Fruit fly (Drosophila melanogaster) whole organism: ENCODE measurements around the gene CG33234.

Source experiments
- CG8478 ChIP-seq: fragments of >200 bp; optimal IDR thresholded peaks from 2 replicates; lab custom pipeline; 2018; ENCODE audit warnings: inconsistent platforms
- Dll ChIP-seq: fragments of >200 bp; optimal IDR thresholded peaks from 2 replicates; lab custom pipeline; 2017
- EcR ChIP-seq, 2 experiments: fragments of >200 bp; optimal IDR thresholded peaks; 2 replicates each; lab custom pipeline; 2017; ENCODE audit warnings: missing biosample characterization in 2 of 2, missing genetic modification characterization in 2 of 2, missing genetic modification reagents in 2 of 2
- pan ChIP-seq: fragments of >200 bp; optimal IDR thresholded peaks from 2 replicates; lab custom pipeline; 2017
- psq ChIP-seq: fragments of >200 bp; optimal IDR thresholded peaks from 2 replicates; lab custom pipeline; 2017
- usp ChIP-seq: fragments of >200 bp; optimal IDR thresholded peaks from 2 replicates; lab custom pipeline; 2017; ENCODE audit warnings: missing biosample characterization, missing genetic modification characterization, mixed read lengths

CG33234 gene

DNA sequence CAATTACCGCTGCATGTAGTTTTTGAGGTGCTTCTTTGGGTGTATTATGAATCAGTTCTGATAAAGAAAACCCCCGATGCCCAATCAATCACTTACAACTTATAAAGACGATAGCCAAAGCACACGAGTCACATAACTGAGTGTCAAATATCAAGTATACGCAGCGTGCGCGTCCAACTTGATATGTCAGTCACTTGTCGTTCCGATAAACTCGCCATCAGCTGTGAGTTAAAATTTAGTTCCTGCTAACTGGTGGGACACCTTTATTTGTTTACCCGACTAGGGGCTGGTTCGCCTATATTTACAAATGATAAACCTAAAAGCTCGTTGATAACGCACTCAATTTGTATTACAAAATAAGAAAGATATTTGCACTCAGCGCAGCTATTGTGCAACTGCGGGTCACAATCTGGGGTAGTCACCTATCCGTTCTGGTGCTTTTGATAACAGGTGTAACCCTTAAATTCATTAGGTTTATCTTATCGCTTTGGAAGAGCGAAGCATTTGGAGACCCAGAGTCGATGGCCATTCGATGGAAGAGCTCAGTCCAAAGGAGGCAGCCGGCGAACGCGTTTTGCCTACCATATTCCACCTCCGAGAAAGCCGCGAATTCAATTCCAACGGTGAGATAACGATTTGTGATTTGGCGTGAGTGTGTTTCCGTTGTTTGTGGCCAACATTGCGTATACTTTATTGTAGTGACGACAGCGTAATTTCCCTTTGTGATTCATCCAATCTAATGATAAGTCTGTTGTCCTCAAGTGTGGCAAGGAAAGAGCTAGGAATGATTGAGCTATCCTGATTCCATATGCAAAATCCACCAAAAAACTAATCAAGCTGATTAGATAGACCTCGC, 13.7 kb upstream of the CG33234 start, which contains the start of gene CG1246:
TSS of gene CG1246 (plus strand) at position 526 of the 856 bp plus-strand sequence.
- TF ChIP-seq Dll = no peak
- no peak for TF ChIP-seq usp (GFP tag; lab: Kevin White, UChicago)
- TF ChIP-seq EcR (GFP tag; optimal IDR thresholded peaks at IDR 0.05; lab: Kevin White, UChicago) = no peak
- TF ChIP-seq CG8478 (lab: Kevin White, UChicago) = no peak
- TF ChIP-seq pan (lab: Kevin White, UChicago) = no peak
- no peak for TF ChIP-seq psq (lab: Kevin White, UChicago)

DNA sequence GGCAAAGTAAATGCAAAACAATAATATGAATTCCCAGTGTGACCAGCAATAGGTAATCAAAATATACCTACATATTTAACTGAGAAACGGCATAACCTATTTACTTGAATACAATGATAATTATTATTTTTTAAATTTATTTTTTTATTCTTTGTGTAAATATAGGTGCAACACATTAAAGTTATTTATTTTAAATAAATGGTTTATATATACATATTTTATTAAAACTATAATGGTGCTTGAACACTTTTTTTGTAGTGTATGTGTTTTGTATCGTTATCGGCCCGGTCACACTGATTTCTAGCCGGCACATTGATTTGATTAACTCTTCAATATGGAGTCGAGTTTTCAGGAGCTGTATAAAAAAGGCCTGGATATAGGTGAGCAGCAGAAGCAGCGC, 9.6 kb upstream of the CG33234 start, which contains the start of the genes ProRS-m, CG42304 and Snup:
TSS of gene ProRS-m (minus strand) at position 51 of the 400 bp plus-strand sequence.
TSS of gene CG42304 (plus strand) at position 289 of the 400 bp plus-strand sequence.
TSS of gene Snup (plus strand) at position 289 of the 400 bp plus-strand sequence.
- no peak for TF ChIP-seq psq (lab: Kevin White, UChicago)
- TF ChIP-seq CG8478 (lab: Kevin White, UChicago) = no peak

DNA sequence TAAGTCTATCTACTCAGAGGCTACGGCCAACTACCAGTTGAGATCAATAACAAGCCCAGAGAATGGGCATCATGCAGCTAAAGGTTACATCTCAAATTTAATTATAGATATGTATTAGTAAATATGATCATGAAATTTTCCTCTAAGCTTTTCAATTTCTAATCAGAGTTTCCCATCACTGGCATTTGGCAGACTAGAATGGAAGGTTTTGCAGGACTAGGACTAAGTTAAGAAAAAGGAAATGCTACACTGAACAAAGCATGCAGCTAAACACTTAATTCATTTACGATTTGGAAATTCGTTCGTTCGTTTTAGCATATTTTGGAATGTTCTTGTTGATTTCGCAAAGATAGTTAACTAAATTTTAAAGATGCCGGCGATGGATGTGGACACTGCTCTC, 2.1 kb upstream of the CG33234 start, which contains the start of gene CG33233:
TSS of gene CG33233 (plus strand) at position 301 of the 400 bp plus-strand sequence.
- TF ChIP-seq CG8478 (lab: Kevin White, UChicago) = no peak
- TF ChIP-seq Dll = no peak
- TF ChIP-seq psq (lab: Kevin White, UChicago) = no peak
- no peak for TF ChIP-seq usp (GFP tag; lab: Kevin White, UChicago)
- no peak for TF ChIP-seq EcR (GFP tag; optimal IDR thresholded peaks at IDR 0.05; lab: Kevin White, UChicago)
- TF ChIP-seq pan (lab: Kevin White, UChicago) = no peak

DNA sequence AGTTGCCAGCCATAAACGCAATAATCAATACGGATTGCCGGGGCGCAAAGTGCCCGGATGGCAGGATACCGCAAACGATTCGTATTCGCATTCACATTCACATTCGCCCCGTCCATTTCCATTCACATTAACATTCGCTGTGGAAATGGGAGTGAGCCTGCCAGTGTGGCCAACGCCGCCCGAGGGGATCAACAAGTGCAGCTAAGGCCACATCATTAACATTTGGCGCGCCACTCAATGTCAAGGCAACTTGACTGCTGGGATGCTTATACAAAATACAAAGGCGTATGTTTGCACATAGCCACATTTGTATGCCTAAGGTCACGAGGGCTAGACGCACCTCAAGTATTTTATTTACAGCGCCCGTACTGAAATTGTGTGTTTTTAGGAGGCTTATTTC, 41.1 kb downstream of the CG33234 start:
- TF ChIP-seq CG8478 (lab: Kevin White, UChicago) (no peak), usp (GFP tag; lab: Kevin White, UChicago) (no peak), EcR (GFP tag; optimal IDR thresholded peaks at IDR 0.05; lab: Kevin White, UChicago) (no peak), Dll (no peak)

DNA sequence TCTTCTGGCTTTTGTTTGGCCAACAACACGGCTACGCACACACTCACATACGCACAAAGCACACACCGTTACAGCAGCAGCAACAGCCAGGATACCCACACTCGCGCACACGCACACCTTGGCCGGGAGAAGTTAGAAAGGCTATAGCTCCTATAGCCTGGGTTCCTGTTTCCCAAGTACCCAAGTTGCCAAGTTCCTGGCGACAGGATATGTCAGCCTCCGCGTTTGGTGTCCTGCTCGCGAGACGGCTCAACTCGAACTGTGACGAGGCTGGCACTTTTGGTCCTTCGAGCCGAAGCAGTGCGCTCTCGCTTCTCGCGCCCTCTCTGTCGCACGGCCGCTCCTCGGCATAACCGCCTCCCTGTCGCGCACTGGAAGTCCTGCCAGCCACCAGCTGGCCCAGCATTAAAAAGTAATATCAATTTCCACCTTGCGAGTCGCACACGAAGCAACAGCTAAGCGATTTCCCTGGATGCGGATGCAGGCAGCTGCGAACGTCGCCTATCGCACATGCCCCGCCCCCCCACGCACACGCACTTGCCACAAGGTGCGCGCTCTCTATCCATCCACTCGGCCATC, 50.1 kb downstream of the CG33234 start, which contains the start of gene Fife:
TSS of gene Fife (minus strand) at position 229 of the 579 bp plus-strand sequence.
- no peak for TF ChIP-seq CG8478 (lab: Kevin White, UChicago)
- no peak for TF ChIP-seq EcR (GFP tag; optimal IDR thresholded peaks at IDR 0.05; lab: Kevin White, UChicago)
- no peak for TF ChIP-seq psq (lab: Kevin White, UChicago)
- TF ChIP-seq usp (GFP tag; lab: Kevin White, UChicago) = no peak
- no peak for TF ChIP-seq pan (lab: Kevin White, UChicago)
- no peak for TF ChIP-seq Dll

DNA sequence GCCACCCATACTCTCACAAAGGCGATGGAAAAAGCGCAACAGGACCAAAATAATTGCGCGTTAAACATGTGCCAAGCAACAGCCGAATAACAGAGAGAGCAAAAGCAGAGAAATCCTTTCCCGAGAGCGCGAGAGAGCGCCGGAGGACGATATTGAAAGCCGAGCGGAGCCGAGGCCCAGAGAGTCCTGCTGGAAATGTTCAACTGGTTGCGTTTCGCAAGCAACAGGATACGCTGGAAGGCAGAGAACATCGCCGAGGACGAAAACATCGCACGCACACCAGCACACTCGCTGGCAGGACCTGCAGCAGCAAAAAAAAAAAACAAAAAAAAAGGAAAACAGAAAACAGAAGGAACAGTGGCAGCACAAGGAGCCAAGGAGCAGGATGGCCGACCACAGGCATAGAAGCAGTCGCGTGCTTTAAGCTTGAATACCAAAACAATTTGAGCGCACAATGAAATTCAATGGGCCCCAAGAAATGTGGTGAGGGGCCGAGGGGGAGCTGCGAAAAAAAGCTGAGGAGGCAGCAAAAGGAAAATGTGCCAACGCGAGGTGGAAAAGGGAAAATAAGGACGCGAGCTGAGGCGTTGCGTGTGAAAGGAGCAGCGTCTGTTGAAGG, 51.3 kb downstream of the CG33234 start:
- no peak for TF ChIP-seq psq (lab: Kevin White, UChicago)
- TF ChIP-seq pan (lab: Kevin White, UChicago) = no peak
- no peak for TF ChIP-seq Dll
- TF ChIP-seq CG8478 (lab: Kevin White, UChicago) = no peak
- no peak for TF ChIP-seq usp (GFP tag; lab: Kevin White, UChicago)
- no peak for TF ChIP-seq EcR (GFP tag; optimal IDR thresholded peaks at IDR 0.05; lab: Kevin White, UChicago)
